Worm (Caenorhabditis elegans) whole organism, L3 larva: ENCODE data around the gene dhs-12.

Experiments
- R02D3.7 ChIP-seq: fragments of 150-350 bp; optimal IDR thresholded peaks from 2 replicates; lab custom pipeline; 2014; ENCODE audit warnings: missing biosample characterization, missing genetic modification characterization
- aly-2 ChIP-seq: fragments of 150-350 bp; optimal IDR thresholded peaks from 2 replicates; lab custom pipeline; 2014; ENCODE audit warnings: missing biosample characterization, missing genetic modification characterization
- ama-1 ChIP-seq: fragments of 150-350 bp; optimal IDR thresholded peaks from 2 replicates; lab custom pipeline; 2018
- ceh-16 ChIP-seq: sonication (generic microtip); optimal IDR thresholded peaks from 2 replicates; lab custom pipeline; 2017; ENCODE audit warnings: missing biosample characterization, missing genetic modification characterization
- ceh-28 ChIP-seq: fragments of 150-350 bp; optimal IDR thresholded peaks from 2 replicates; lab custom pipeline; 2014; ENCODE audit warnings: missing biosample characterization, missing genetic modification reagents, missing genetic modification characterization
- ceh-9 ChIP-seq: sonication (generic microtip); optimal IDR thresholded peaks from 2 replicates; lab custom pipeline; 2018; ENCODE audit warnings: missing biosample characterization, missing genetic modification characterization
- daf-12 ChIP-seq: fragments of 150-350 bp; optimal IDR thresholded peaks from 2 replicates; lab custom pipeline; 2014; ENCODE audit warnings: missing biosample characterization, missing genetic modification reagents, missing genetic modification characterization
- egl-5 ChIP-seq: fragments of 150-350 bp; optimal IDR thresholded peaks from 2 replicates; lab custom pipeline; 2017; ENCODE audit warnings: missing biosample characterization, missing genetic modification reagents, missing genetic modification characterization, inconsistent platforms
- elt-1 ChIP-seq: fragments of 150-350 bp; optimal IDR thresholded peaks from 2 replicates; lab custom pipeline; 2014; ENCODE audit warnings: missing biosample characterization, missing genetic modification characterization
- elt-2 ChIP-seq: sonication (generic microtip); optimal IDR thresholded peaks from 2 replicates; lab custom pipeline; 2016; ENCODE audit warnings: missing genetic modification reagents, mild to moderate bottlenecking, missing genetic modification characterization, missing compliant biosample characterization
- fkh-10 ChIP-seq: sonication (generic microtip); optimal IDR thresholded peaks from 2 replicates; lab custom pipeline; 2017; ENCODE audit warnings: missing biosample characterization, missing genetic modification reagents, missing genetic modification characterization
- fos-1 ChIP-seq: fragments of 150-350 bp; optimal IDR thresholded peaks from 2 replicates; lab custom pipeline; 2014; ENCODE audit warnings: missing biosample characterization, missing genetic modification characterization
- hmg-11 ChIP-seq: sonication (generic microtip); optimal IDR thresholded peaks from 2 replicates; lab custom pipeline; 2016; ENCODE audit warnings: missing genetic modification characterization, missing compliant biosample characterization
- lin-15B ChIP-seq: fragments of 150-350 bp; optimal IDR thresholded peaks from 2 replicates; lab custom pipeline; 2014; ENCODE audit warnings: missing biosample characterization, missing genetic modification characterization
- lin-39 ChIP-seq: fragments of 150-350 bp; optimal IDR thresholded peaks from 2 replicates; lab custom pipeline; 2018; ENCODE audit warnings: missing biosample characterization, missing genetic modification reagents, missing genetic modification characterization
- lsy-12 ChIP-seq: sonication (generic microtip); optimal IDR thresholded peaks from 2 replicates; lab custom pipeline; 2016; ENCODE audit warnings: mild to moderate bottlenecking, missing genetic modification characterization, missing compliant biosample characterization
- mdl-1 ChIP-seq: fragments of 150-350 bp; optimal IDR thresholded peaks from 2 replicates; lab custom pipeline; 2014; ENCODE audit warnings: missing biosample characterization, missing genetic modification characterization
- mml-1 ChIP-seq: fragments of 150-350 bp; sonication (generic microtip); optimal IDR thresholded peaks from 3 replicates; lab custom pipeline; 2014; ENCODE audit warnings: missing biosample characterization, missing genetic modification characterization
- nfya-1 ChIP-seq: sonication (generic microtip); optimal IDR thresholded peaks from 2 replicates; lab custom pipeline; 2017; ENCODE audit warnings: missing genetic modification characterization, mild to moderate bottlenecking, missing compliant biosample characterization, antibody characterized with exemption, moderate library complexity; ENCODE audit not compliant: insufficient read depth
- nhr-11 ChIP-seq: fragments of 150-350 bp; optimal IDR thresholded peaks from 2 replicates; lab custom pipeline; 2014; ENCODE audit warnings: missing biosample characterization, missing genetic modification characterization
- nhr-23 ChIP-seq: fragments of 150-350 bp; optimal IDR thresholded peaks from 2 replicates; lab custom pipeline; 2014; ENCODE audit warnings: missing biosample characterization, missing genetic modification reagents, missing genetic modification characterization
- nhr-25 ChIP-seq: sonication (generic microtip); optimal IDR thresholded peaks from 2 replicates; lab custom pipeline; 2017; ENCODE audit warnings: missing biosample characterization, missing genetic modification characterization
- nhr-28 ChIP-seq: fragments of 150-350 bp; optimal IDR thresholded peaks from 2 replicates; lab custom pipeline; 2014; ENCODE audit warnings: missing biosample characterization, missing genetic modification characterization
- nhr-43 ChIP-seq: sonication (generic microtip); optimal IDR thresholded peaks from 2 replicates; lab custom pipeline; 2016; ENCODE audit warnings: mild to moderate bottlenecking, missing genetic modification characterization, missing compliant biosample characterization; ENCODE audit not compliant: poor library complexity, severe bottlenecking
- nhr-67 ChIP-seq: fragments of 150-350 bp; optimal IDR thresholded peaks from 2 replicates; lab custom pipeline; 2014; ENCODE audit warnings: missing biosample characterization, missing genetic modification characterization
- pha-4 ChIP-seq: fragments of 150-350 bp; optimal IDR thresholded peaks from 2 replicates; lab custom pipeline; 2014; ENCODE audit warnings: missing biosample characterization, missing genetic modification reagents, missing genetic modification characterization
- pqm-1 ChIP-seq: fragments of 150-350 bp; optimal IDR thresholded peaks from 2 replicates; lab custom pipeline; 2017; ENCODE audit warnings: missing biosample characterization, missing genetic modification characterization, inconsistent platforms
- sea-2 ChIP-seq: fragments of 150-350 bp; sonication (generic microtip); optimal IDR thresholded peaks from 4 replicates; lab custom pipeline; 2014; ENCODE audit warnings: missing biosample characterization, missing genetic modification reagents, missing genetic modification characterization
- snpc-4 ChIP-seq: fragments of 150-350 bp; optimal IDR thresholded peaks from 2 replicates; lab custom pipeline; 2014; ENCODE audit warnings: missing biosample characterization, missing genetic modification characterization
- tbx-2 ChIP-seq: sonication (generic microtip); optimal IDR thresholded peaks from 2 replicates; lab custom pipeline; 2016; ENCODE audit warnings: mild to moderate bottlenecking, missing genetic modification characterization, missing compliant biosample characterization
- unc-39 ChIP-seq: sonication (generic microtip); optimal IDR thresholded peaks from 4 replicates; lab custom pipeline; 2017; ENCODE audit warnings: missing biosample characterization, missing genetic modification characterization
- zag-1 ChIP-seq: fragments of 150-350 bp; optimal IDR thresholded peaks from 2 replicates; lab custom pipeline; 2014; ENCODE audit warnings: missing biosample characterization, missing genetic modification characterization

dhs-12 gene

DNA sequence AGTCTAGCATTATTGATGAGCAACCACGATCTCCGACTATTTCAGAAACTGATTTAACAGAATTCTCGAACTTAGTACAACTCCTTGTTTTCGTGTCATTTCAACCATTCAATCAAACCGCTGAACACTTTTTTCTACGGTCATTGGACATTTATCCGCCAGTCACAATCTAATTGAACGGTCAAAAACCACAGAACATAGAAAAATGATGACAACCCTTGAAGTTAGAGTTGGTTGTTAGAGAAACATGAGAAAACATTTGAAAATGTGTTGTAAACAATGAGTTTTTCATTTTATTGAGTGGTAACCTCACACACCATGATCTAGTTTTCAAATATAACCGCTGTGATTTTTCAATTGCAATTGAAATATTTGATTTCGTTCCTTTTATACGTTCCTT lies 2.2 kb downstream of the dhs-12 start:
- no peak for TF ChIP-seq nhr-23
- no peak for TF ChIP-seq R02D3.7 (tag; lab: Kevin White, UChicago)
- TF ChIP-seq zag-1: no peak
- TF ChIP-seq nhr-43 (tag; lab: Kevin White, UChicago): no peak
- no peak for TF ChIP-seq snpc-4
- TF ChIP-seq lsy-12 (tag; lab: Kevin White, UChicago): no peak
- no peak for TF ChIP-seq mml-1 (tag; lab: Kevin White, UChicago)

- no peak for TF ChIP-seq elt-2 (tag; lab: Kevin White, UChicago)
- no peak for TF ChIP-seq nhr-25 (tag; lab: Kevin White, UChicago)
- TF ChIP-seq R02D3.7 (tag; lab: Kevin White, UChicago): no peak
- no peak for TF ChIP-seq sea-2 (GFP tag; lab: Kevin White, UChicago)
- no peak for TF ChIP-seq hmg-11 (tag; lab: Kevin White, UChicago)
- TF ChIP-seq nhr-67 (tag; lab: Kevin White, UChicago): no peak
- TF ChIP-seq ceh-28 (tag; lab: Kevin White, UChicago): no peak
- TF ChIP-seq unc-39 (tag; lab: Kevin White, UChicago): no peak
- TF ChIP-seq lin-39: no peak
- no peak for TF ChIP-seq fkh-10 (GFP tag; lab: Kevin White, UChicago)
- no peak for TF ChIP-seq mdl-1 (tag; lab: Kevin White, UChicago)
Measured at ce11 chrIV:10144909-10145308, 2.7 kb downstream of the dhs-12 start.

DNA sequence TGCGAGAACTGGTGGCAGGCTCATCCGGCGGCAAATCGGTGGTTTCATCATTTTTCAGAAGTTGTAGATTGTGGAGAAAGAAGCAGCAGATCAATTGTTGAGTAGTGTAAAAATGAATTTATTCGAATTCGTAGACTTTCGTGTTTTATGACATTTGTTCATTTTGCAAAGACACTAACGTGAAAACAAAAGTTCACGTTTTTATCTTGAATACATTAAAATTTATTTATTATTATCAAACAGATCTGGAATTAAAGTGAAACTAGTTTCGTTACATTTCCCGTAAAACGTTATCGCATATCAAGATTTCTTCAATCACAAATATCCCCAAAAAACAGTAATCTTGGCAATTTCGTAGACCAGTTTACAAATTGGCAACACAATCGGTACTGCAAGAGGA lies 4.6 kb downstream of the dhs-12 start, which contains the start of gene T14G10.8:
Gene T14G10.8, minus strand, starts transcription at position 101 of the 400 bp plus-strand sequence.
- no peak for TF ChIP-seq aly-2 (tag; lab: Kevin White, UChicago)

DNA sequence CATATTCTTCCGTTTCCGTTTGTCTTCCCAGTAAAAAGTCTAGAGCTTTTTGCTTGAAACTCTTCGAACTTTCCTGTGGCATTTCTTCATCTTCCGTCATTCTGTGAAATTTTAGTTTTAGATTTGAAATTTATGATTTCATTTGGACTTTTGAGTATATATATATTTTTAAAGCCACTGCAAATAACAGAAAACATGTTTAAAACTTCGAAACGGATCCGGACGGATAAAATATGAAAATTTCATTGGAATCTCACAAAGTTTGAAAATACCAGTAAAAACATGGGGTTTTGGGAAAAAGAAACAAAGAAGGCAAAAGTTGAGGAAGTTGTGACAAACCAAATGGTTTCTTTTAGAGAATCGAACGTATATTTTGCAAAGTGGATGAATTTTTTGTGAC lies 6.7 kb downstream of the dhs-12 start, which contains the start of gene pigs-1:
Gene pigs-1, minus strand, starts transcription at position 101 of the 400 bp plus-strand sequence.
- TF ChIP-seq egl-5 (tag; lab: Kevin White, UChicago) (no peak), nhr-23 (no peak), lin-15B (tag; lab: Kevin White, UChicago) (no peak), nhr-28 (tag; lab: Kevin White, UChicago) (no peak), ceh-9 (no peak), unc-39 (tag; lab: Kevin White, UChicago) (no peak), elt-1 (tag; lab: Kevin White, UChicago) (no peak), fos-1 (tag; lab: Kevin White, UChicago) (no peak), lin-39 (no peak), tbx-2 (tag; lab: Kevin White, UChicago) (no peak), daf-12 (tag; lab: Kevin White, UChicago) (no peak), hmg-11 (tag; lab: Kevin White, UChicago) (no peak), nhr-67 (tag; lab: Kevin White, UChicago) (no peak), fkh-10 (GFP tag; lab: Kevin White, UChicago) (no peak), snpc-4 (no peak)

DNA sequence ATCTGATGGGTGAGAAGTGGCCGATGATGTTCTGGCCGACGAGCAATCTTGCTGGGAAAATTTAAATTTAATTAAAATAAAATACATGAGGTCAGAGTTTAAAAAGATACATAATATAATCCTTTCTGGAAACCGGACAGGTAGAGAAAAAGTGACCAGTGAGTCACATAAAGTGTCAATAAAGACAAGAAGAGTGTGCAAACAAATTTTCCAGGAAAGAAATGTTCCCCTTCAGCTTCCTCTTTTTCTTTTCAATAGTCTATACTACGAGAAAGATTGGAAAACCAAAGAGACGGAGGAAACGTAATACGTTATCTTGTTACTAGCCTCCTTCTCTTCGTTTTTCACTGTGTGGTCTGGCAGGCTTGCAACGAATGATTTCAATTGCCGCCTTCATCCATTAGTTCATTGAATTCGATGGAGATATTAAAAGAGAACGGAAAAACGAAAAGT lies 8.3 kb downstream of the dhs-12 start, which contains the start of gene tsp-12:
Gene tsp-12, minus strand, starts transcription at position 51 of the 453 bp plus-strand sequence.
- TF ChIP-seq pqm-1 (tag; lab: Kevin White, UChicago) (no peak), snpc-4 (peak; percentile 50), ama-1 (no peak), ceh-16 (tag; lab: Kevin White, UChicago) (no peak), pha-4 (tag; lab: Kevin White, UChicago) (peak; percentile 63)

DNA sequence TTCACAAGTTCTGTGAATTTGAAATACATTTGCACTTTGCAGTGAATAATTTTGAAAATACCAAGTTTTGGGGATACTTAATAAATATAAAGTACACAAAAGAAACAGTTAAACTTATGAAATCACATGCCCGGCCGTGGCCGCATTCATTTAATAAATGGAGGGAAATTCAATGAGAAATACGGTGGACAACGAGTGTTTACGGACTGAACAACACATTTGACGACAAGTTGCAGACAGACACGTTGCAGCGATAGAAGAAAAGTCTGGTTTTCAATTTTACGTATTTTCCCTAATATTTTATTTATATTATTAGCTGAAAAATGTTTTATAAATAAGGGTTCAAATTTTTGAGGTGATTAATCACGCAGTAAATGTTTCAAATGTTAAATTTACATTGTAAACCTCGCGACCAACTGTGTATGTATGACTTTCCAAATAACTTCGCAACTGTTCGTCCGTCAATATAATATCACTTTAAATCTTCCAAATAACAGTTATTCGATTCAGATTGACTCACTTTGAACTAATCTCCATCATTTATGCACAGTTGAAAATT lies 9.3 kb downstream of the dhs-12 start, which contains the start of gene copg-1:
Gene copg-1, plus strand, starts transcription at position 509 of the 559 bp plus-strand sequence.
- TF ChIP-seq snpc-4 (peak; percentile 51), pqm-1 (tag; lab: Kevin White, UChicago) (peak; percentile 19), nhr-11 (no peak), nhr-43 (tag; lab: Kevin White, UChicago) (peak; percentile 31), nfya-1 (tag; lab: Kevin White, UChicago) (peak; percentile 77), mml-1 (tag; lab: Kevin White, UChicago) (no peak), nhr-25 (tag; lab: Kevin White, UChicago) (peak; percentile 4), lin-39 (no peak), lin-15B (tag; lab: Kevin White, UChicago) (peak; percentile 43), hmg-11 (tag; lab: Kevin White, UChicago) (peak; percentile 75), nhr-23 (peak; percentile 63), pha-4 (tag; lab: Kevin White, UChicago) (peak; percentile 66)
